Fruit fly (Drosophila melanogaster): ENCODE measurements around the gene SP1029.

The SP1029 gene

DNA sequence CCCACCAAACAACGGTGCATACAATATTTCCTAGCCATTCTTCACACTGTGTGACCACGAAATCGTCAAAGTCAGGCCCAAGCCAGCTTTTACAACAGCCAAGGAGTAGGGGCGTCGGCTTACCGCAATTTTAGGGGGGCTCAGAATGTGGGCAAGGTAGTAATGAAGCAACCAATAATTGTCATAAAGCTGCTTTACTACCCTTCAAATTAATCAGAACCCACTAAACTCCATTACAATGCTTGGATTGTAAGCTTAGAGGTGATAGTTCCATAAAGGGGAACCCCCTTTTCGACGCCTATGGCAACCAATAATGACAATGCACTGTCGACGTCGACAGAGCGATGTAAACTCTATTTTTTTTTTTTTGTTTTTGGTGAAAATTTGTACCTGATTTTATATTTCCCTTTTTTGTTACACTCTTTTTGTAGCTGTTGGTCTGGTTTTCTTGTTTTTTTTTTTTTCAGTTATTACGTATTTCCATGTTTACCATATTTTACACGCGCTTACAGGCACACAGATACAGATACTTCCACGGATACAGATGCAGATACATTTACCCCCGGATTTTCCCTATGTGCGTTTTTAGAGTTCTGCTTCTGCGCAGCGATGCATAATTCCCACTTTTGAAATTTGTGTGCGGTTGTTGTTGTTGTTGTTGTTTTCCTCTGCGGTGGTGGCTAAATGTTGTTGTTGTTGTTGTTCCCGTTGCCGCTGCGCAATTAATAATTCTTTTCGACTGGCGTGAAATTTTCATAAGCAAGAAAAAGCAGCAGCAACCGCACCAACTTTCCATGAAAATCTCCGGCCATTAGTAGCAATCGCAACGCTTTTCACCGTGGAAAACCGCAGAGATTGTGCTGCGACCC, 45.4 kb downstream of the SP1029 start (continued):
- TF ChIP-seq H2.0 (GFP tag; IDR thresholded peaks at IDR 0.05), result peak; percentile 78
- peak; percentile 65; the same call in 2 of the 3 replicates for TF ChIP-seq CG11695 (GFP tag; IDR thresholded peaks at IDR 0.05)
- TF ChIP-seq gem (tag; optimal IDR thresholded peaks at IDR 0.05), result peak; percentile 87
- TF ChIP-seq tx (GFP tag; optimal IDR thresholded peaks at IDR 0.05), result peak; percentile 62
- TF ChIP-seq Aef1 (GFP tag; IDR thresholded peaks at IDR 0.05), result peak; percentile 37; the same call in 1 of the 3 replicates
- TF ChIP-seq CG10979 (tag; optimal IDR thresholded peaks at IDR 0.05), result peak; percentile 89
- TF ChIP-seq CG3995 (GFP tag; optimal IDR thresholded peaks at IDR 0.05), result no peak
- TF ChIP-seq CG42726 (GFP tag; IDR thresholded peaks at IDR 0.05; ENCODE audit: partially characterized antibody), result no peak
- peak; percentile 59 for TF ChIP-seq ro (GFP tag; IDR thresholded peaks at IDR 0.05)
- peak; percentile 78 for TF ChIP-seq az2 (GFP tag; optimal IDR thresholded peaks at IDR 0.05)
- TF ChIP-seq CG14667 (GFP tag; IDR thresholded peaks at IDR 0.05), result peak; percentile 54
- TF ChIP-seq slou (GFP tag; optimal IDR thresholded peaks at IDR 0.05), result no peak
- no peak for TF ChIP-seq zfh2 (GFP tag; optimal IDR thresholded peaks at IDR 0.05)
- peak; percentile 69 for TF ChIP-seq ssp (GFP tag; IDR thresholded peaks at IDR 0.05)
- TF ChIP-seq tin (GFP tag; optimal IDR thresholded peaks at IDR 0.05), result peak; percentile 80
- TF ChIP-seq Ptx1 (GFP tag; IDR thresholded peaks at IDR 0.05), result peak; percentile 87
- peak; percentile 84 for TF ChIP-seq Blimp-1 (GFP tag; optimal IDR thresholded peaks at IDR 0.05)
- peak; percentile 38 for TF ChIP-seq CrebB (tag; optimal IDR thresholded peaks at IDR 0.05)
- TF ChIP-seq Ets97D (GFP tag; optimal IDR thresholded peaks at IDR 0.05), result peak; percentile 27
- TF ChIP-seq Bgb (GFP tag; IDR thresholded peaks at IDR 0.05; ENCODE audit: partially characterized antibody), result no peak
- peak; percentile 49; the same call in 1 of the 2 replicates for TF ChIP-seq sob (GFP tag; IDR thresholded peaks at IDR 0.05)
- peak; percentile 12 for TF ChIP-seq sug (tag; optimal IDR thresholded peaks at IDR 0.05)
- no peak for TF ChIP-seq exex (tag; optimal IDR thresholded peaks at IDR 0.05)
- TF ChIP-seq prd (optimal IDR thresholded peaks at IDR 0.05), result no peak
- TF ChIP-seq prd (GFP tag; IDR thresholded peaks at IDR 0.05), result peak; percentile 88
- TF ChIP-seq fd96Cb (tag; optimal IDR thresholded peaks at IDR 0.05), result peak; percentile 88
- peak; percentile 80 for TF ChIP-seq CG1529 (GFP tag; optimal IDR thresholded peaks at IDR 0.05)
- TF ChIP-seq h (optimal IDR thresholded peaks at IDR 0.05), result no peak
- TF ChIP-seq nau (GFP tag; optimal IDR thresholded peaks at IDR 0.05), result peak; percentile 67
- TF ChIP-seq zfh1 (GFP tag; IDR thresholded peaks at IDR 0.05), result peak; percentile 85
- peak; percentile 73 for TF ChIP-seq chn (GFP tag; optimal IDR thresholded peaks at IDR 0.05)
- TF ChIP-seq bcd (GFP tag; optimal IDR thresholded peaks at IDR 0.05), result peak; percentile 74
- peak; percentile 83 for TF ChIP-seq sisA (GFP tag; IDR thresholded peaks at IDR 0.05)
- TF ChIP-seq HLHmδ (GFP tag; optimal IDR thresholded peaks at IDR 0.05), result no peak
- TF ChIP-seq CG8924 (tag; optimal IDR thresholded peaks at IDR 0.05), result peak; percentile 77
- TF ChIP-seq dmrt11E (tag; optimal IDR thresholded peaks at IDR 0.05), result peak; percentile 76
- TF ChIP-seq CG12744 (GFP tag; optimal IDR thresholded peaks at IDR 0.05), result no peak
- TF ChIP-seq crp (GFP tag; optimal IDR thresholded peaks at IDR 0.05), result peak in 1 of 2 experiments; percentile 22
- TF ChIP-seq CG5953 (GFP tag; IDR thresholded peaks at IDR 0.05), result peak; percentile 52; the same call in 1 of the 2 replicates
- TF ChIP-seq D19A (tag; optimal IDR thresholded peaks at IDR 0.05), result peak; percentile 71
- no peak for TF ChIP-seq trh (GFP tag; optimal IDR thresholded peaks at IDR 0.05)
- no peak for TF ChIP-seq sc (optimal IDR thresholded peaks at IDR 0.05)
- peak; percentile 73 for TF ChIP-seq sc (GFP tag; optimal IDR thresholded peaks at IDR 0.05)
- peak; percentile 78 for TF ChIP-seq CG11723 (GFP tag; optimal IDR thresholded peaks at IDR 0.05)
- TF ChIP-seq vnd (GFP tag; IDR thresholded peaks at IDR 0.05; ENCODE audit: partially characterized antibody), result no peak
- TF ChIP-seq bowl (GFP tag; IDR thresholded peaks at IDR 0.05), result no peak
- peak; percentile 69 for TF ChIP-seq gsb-n (tag; optimal IDR thresholded peaks at IDR 0.05)
- TF ChIP-seq unc-4 (GFP tag; IDR thresholded peaks at IDR 0.05; ENCODE audit: partially characterized antibody), result no peak
- TF ChIP-seq wdn (GFP tag; IDR thresholded peaks at IDR 0.05), result peak; percentile 44; the same call in 1 of the 2 replicates
